Worm (Caenorhabditis elegans): Measurements from ENCODE around the gene F09F9.3.

F09F9.3 gene

ce11 chrX:4088943-4089342 is 31.9 kb downstream of the F09F9.3 start:
- TF ChIP-seq fkh-3 (tag; optimal IDR thresholded peaks at IDR 0.05) (no peak), zfh-2 (GFP tag; conservative IDR thresholded peaks at IDR 0.05) (no peak), F57C9.4 (tag; optimal IDR thresholded peaks at IDR 0.05) (no peak), nhr-90 (tag; optimal IDR thresholded peaks at IDR 0.05) (no peak), efl-1 (GFP tag; optimal IDR thresholded peaks at IDR 0.05) (no peak), unc-130 (GFP tag; optimal IDR thresholded peaks at IDR 0.05) (no peak), snpc-1.3 (tag; optimal IDR thresholded peaks at IDR 0.05; ENCODE audit: insufficient read depth) (no peak), dpl-1 (GFP tag; optimal IDR thresholded peaks at IDR 0.05) (no peak), mel-28 (tag; optimal IDR thresholded peaks at IDR 0.05; ENCODE audit: borderline replicate concordance) (no peak), C17E4.6 (GFP tag; IDR thresholded peaks at IDR 0.05) (no peak), nfyb-1 (GFP tag; IDR thresholded peaks at IDR 0.05) (no peak), ceh-91 (GFP tag; IDR thresholded peaks at IDR 0.05) (no peak), B0035.1 (tag; optimal IDR thresholded peaks at IDR 0.05) (no peak), mcd-1 (GFP tag; IDR thresholded peaks at IDR 0.05) (no peak), lsl-1 (GFP tag; optimal IDR thresholded peaks at IDR 0.05) (no peak)

- TF ChIP-seq sea-2 (GFP tag; IDR thresholded peaks at IDR 0.05) (no peak), Y53G8AR.9 (GFP tag; conservative IDR thresholded peaks at IDR 0.05) (no peak), cebp-2 (GFP tag; IDR thresholded peaks at IDR 0.05) (no peak), Y95B8A.8 (GFP tag; IDR thresholded peaks at IDR 0.05) (no peak), tbp1 (GFP tag; optimal IDR thresholded peaks at IDR 0.05) (no peak), bed-2 (GFP tag; IDR thresholded peaks at IDR 0.05) (no peak), lin-35 (GFP tag; optimal IDR thresholded peaks at IDR 0.05) (no peak), C17E4.6 (GFP tag; IDR thresholded peaks at IDR 0.05) (no peak), Y53F4B.3 (GFP tag; IDR thresholded peaks at IDR 0.05) (no peak), ama-1 (optimal IDR thresholded peaks at IDR 0.05) (no peak), ama-1 (GFP tag; optimal IDR thresholded peaks at IDR 0.05) (no peak), dpff-1 (tag; optimal IDR thresholded peaks at IDR 0.05) (no peak), ceh-40 (GFP tag; IDR thresholded peaks at IDR 0.05) (no peak), madf-8 (GFP tag; conservative IDR thresholded peaks at IDR 0.05) (no peak), F57C9.4 (tag; optimal IDR thresholded peaks at IDR 0.05) (no peak), hmg-1.2 (GFP tag; IDR thresholded peaks at IDR 0.05) (no peak)
Observed at ce11 chrX:4085489-4085888, 35.3 kb downstream of the F09F9.3 start.

ce11 chrX:4079264-4079663 is 41.6 kb downstream of the F09F9.3 start, which contains the start of gene T06F4.1:
T06F4.1 (minus strand) TSS chrX:4079364.
- no peak for TF ChIP-seq F22D6.2 (tag; optimal IDR thresholded peaks at IDR 0.05)

ce11 chrX:4075934-4076333 is 44.9 kb downstream of the F09F9.3 start:
- no peak for TF ChIP-seq aptf-2 (GFP tag; conservative IDR thresholded peaks at IDR 0.05)
- no peak for TF ChIP-seq nfyb-1 (GFP tag; IDR thresholded peaks at IDR 0.05)

ce11 chrX:4072501-4072900 is 48.3 kb downstream of the F09F9.3 start:
- TF ChIP-seq aptf-3 (GFP tag; IDR thresholded peaks at IDR 0.05) (no peak), sea-2 (GFP tag; IDR thresholded peaks at IDR 0.05) (no peak), him-1 (tag; optimal IDR thresholded peaks at IDR 0.05) (no peak), athp-1 (tag; optimal IDR thresholded peaks at IDR 0.05) (no peak), let-607 (tag; optimal IDR thresholded peaks at IDR 0.05) (no peak), mcd-1 (GFP tag; IDR thresholded peaks at IDR 0.05) (no peak), ztf-22 (GFP tag; optimal IDR thresholded peaks at IDR 0.05) (no peak), ceh-58 (GFP tag; IDR thresholded peaks at IDR 0.05) (no peak), ztf-18 (tag; optimal IDR thresholded peaks at IDR 0.05) (no peak), F39B2.1 (GFP tag; IDR thresholded peaks at IDR 0.05) (no peak)
